Fruit fly (Drosophila melanogaster) whole organism, embryonic: Measurements from ENCODE around the gene CG34453.

Experiments
- Abd-B ChIP-seq: fragments of 200-800 bp; sonication (Bioruptor generic); optimal IDR thresholded peaks from 2 replicates; lab custom pipeline; 2018; ENCODE audit warnings: missing biosample characterization, mild to moderate bottlenecking, missing genetic modification characterization, moderate library complexity
- Adf1 ChIP-seq: fragments of 200-800 bp; sonication (Bioruptor generic); IDR thresholded peaks from 2 replicates; pipeline ENCODE4 v1.3.6; 2022; ENCODE audit warnings: missing biosample characterization, missing genetic modification characterization
- Atf-2 ChIP-seq: fragments of 200-800 bp; sonication (Bioruptor generic); optimal IDR thresholded peaks from 2 replicates; lab custom pipeline; 2016; ENCODE audit warnings: missing biosample characterization, missing genetic modification characterization
- B-H1 ChIP-seq: fragments of 200-800 bp; sonication (Bioruptor generic); IDR thresholded peaks from 3 replicates; pipeline ENCODE4 v1.3.6; 2022; ENCODE audit warnings: missing biosample characterization, missing genetic modification characterization
- CG10147 ChIP-seq: fragments of 200-800 bp; sonication (Bioruptor generic); optimal IDR thresholded peaks from 2 replicates; lab custom pipeline; 2019; ENCODE audit warnings: missing biosample characterization, mild to moderate bottlenecking, missing genetic modification characterization, moderate library complexity
- CG10321 ChIP-seq: fragments of 200-800 bp; sonication (Bioruptor generic); IDR thresholded peaks from 2 replicates; pipeline ENCODE4 v1.3.6; 2022; ENCODE audit warnings: missing biosample characterization, missing genetic modification characterization
- CG10959 ChIP-seq: fragments of 200-800 bp; sonication (Bioruptor generic); IDR thresholded peaks from 2 replicates; pipeline ENCODE4 v1.3.6; 2022; ENCODE audit warnings: missing biosample characterization, missing genetic modification characterization
- CG11093 ChIP-seq: fragments of 200-800 bp; sonication (Bioruptor generic); IDR thresholded peaks from 3 replicates; pipeline ENCODE4 v1.3.6; 2022; ENCODE audit warnings: missing biosample characterization, missing genetic modification characterization
- CG11247 ChIP-seq: fragments of 200-800 bp; sonication (Bioruptor generic); IDR thresholded peaks from 2 replicates; pipeline ENCODE4 v1.3.6; 2022; ENCODE audit warnings: missing biosample characterization, missing genetic modification characterization
- CG1529 ChIP-seq: fragments of 200-800 bp; sonication (Bioruptor generic); optimal IDR thresholded peaks from 3 replicates; lab custom pipeline; 2018; ENCODE audit warnings: missing biosample characterization, missing genetic modification characterization
- CG17328 ChIP-seq: fragments of 200-800 bp; sonication (Bioruptor generic); IDR thresholded peaks from 2 replicates; pipeline ENCODE4 v1.3.6; 2022; ENCODE audit warnings: missing biosample characterization, missing genetic modification characterization
- CG17359 ChIP-seq: fragments of 200-800 bp; sonication (Bioruptor generic); optimal IDR thresholded peaks from 3 replicates; lab custom pipeline; 2018; ENCODE audit warnings: missing biosample characterization, mild to moderate bottlenecking, missing genetic modification characterization, moderate library complexity
- CG17912 ChIP-seq: fragments of 200-800 bp; sonication (Bioruptor generic); optimal IDR thresholded peaks from 2 replicates; lab custom pipeline; 2018; ENCODE audit warnings: missing biosample characterization, mild to moderate bottlenecking, missing genetic modification characterization
- CG31224 ChIP-seq: fragments of 200-800 bp; sonication (Bioruptor generic); IDR thresholded peaks from 2 replicates; pipeline ENCODE4 v1.3.6; 2022; ENCODE audit warnings: missing biosample characterization, missing genetic modification characterization
- CG33213 ChIP-seq: fragments of 200-800 bp; sonication (Bioruptor generic); optimal IDR thresholded peaks from 3 replicates; lab custom pipeline; 2016; ENCODE audit warnings: missing biosample characterization, missing genetic modification characterization
- CG34376 ChIP-seq: fragments of 200-800 bp; sonication (Bioruptor generic); optimal IDR thresholded peaks from 2 replicates; lab custom pipeline; 2018; ENCODE audit warnings: missing biosample characterization, mild to moderate bottlenecking, missing genetic modification characterization
- CG42726 ChIP-seq: fragments of 200-800 bp; sonication (Bioruptor generic); IDR thresholded peaks from 2 replicates; pipeline ENCODE4 v1.3.6; 2022; ENCODE audit warnings: missing biosample characterization, missing genetic modification characterization; ENCODE audit not compliant: partially characterized antibody
- CG4282 ChIP-seq: fragments of 200-800 bp; sonication (Bioruptor generic); optimal IDR thresholded peaks from 2 replicates; lab custom pipeline; 2016; ENCODE audit warnings: missing biosample characterization, missing genetic modification characterization
- CG4424 ChIP-seq: fragments of 200-800 bp; sonication (Bioruptor generic); optimal IDR thresholded peaks from 3 replicates; lab custom pipeline; 2016; ENCODE audit warnings: missing biosample characterization, missing genetic modification characterization
- CG6654 ChIP-seq: fragments of 200-800 bp; sonication (Bioruptor generic); optimal IDR thresholded peaks from 2 replicates; lab custom pipeline; 2017; ENCODE audit warnings: missing biosample characterization, mild to moderate bottlenecking, missing genetic modification characterization
- CG7556 ChIP-seq: fragments of 200-800 bp; sonication (Bioruptor generic); optimal IDR thresholded peaks from 2 replicates; lab custom pipeline; 2017; ENCODE audit warnings: missing biosample characterization, mild to moderate bottlenecking, missing genetic modification characterization
- CG7928 ChIP-seq: fragments of 200-800 bp; sonication (Bioruptor generic); optimal IDR thresholded peaks from 2 replicates; lab custom pipeline; 2017; ENCODE audit warnings: missing biosample characterization, mild to moderate bottlenecking, missing genetic modification characterization
- CG8478 ChIP-seq: fragments of >200 bp; optimal IDR thresholded peaks from 2 replicates; lab custom pipeline; 2018
- Chrac-16 ChIP-seq: fragments of 200-800 bp; sonication (Bioruptor generic); optimal IDR thresholded peaks from 3 replicates; lab custom pipeline; 2016; ENCODE audit warnings: missing biosample characterization, missing genetic modification characterization
- D ChIP-seq, 2 experiments: fragments of 200-800 bp in 1 of 2; fragments of >200 bp in 1 of 2; sonication (Bioruptor generic) in 1 of 2; optimal IDR thresholded peaks; 2 replicates in 1 of 2; 3 replicates in 1 of 2; lab custom pipeline; 2017; ENCODE audit warnings: mild to moderate bottlenecking in 1 of 2, missing biosample characterization in 1 of 2, missing genetic modification characterization in 1 of 2, missing genetic modification reagents in 1 of 2
- E2f2 ChIP-seq: fragments of 200-800 bp; sonication (Bioruptor generic); IDR thresholded peaks from 2 replicates; pipeline ENCODE4 v1.3.6; 2022; ENCODE audit warnings: missing biosample characterization, missing genetic modification characterization
- ERR ChIP-seq: fragments of 200-800 bp; sonication (Bioruptor generic); optimal IDR thresholded peaks from 2 replicates; lab custom pipeline; 2016; ENCODE audit warnings: missing biosample characterization, missing genetic modification characterization
- Hey ChIP-seq: fragments of 200-800 bp; sonication (Bioruptor generic); optimal IDR thresholded peaks from 3 replicates; lab custom pipeline; 2018; ENCODE audit warnings: missing biosample characterization, mild to moderate bottlenecking, missing genetic modification characterization
- Sox102F ChIP-seq: fragments of 200-800 bp; sonication (Bioruptor generic); optimal IDR thresholded peaks from 2 replicates; lab custom pipeline; 2018; ENCODE audit warnings: missing biosample characterization, mild to moderate bottlenecking, missing genetic modification characterization, moderate library complexity
- Taf1 ChIP-seq: fragments of 200-800 bp; sonication (Bioruptor generic); IDR thresholded peaks from 2 replicates; pipeline ENCODE4 v1.3.6; 2022; ENCODE audit warnings: missing biosample characterization, missing genetic modification characterization
- chm ChIP-seq: fragments of 200-800 bp; sonication (Bioruptor generic); IDR thresholded peaks from 2 replicates; pipeline ENCODE4 v1.3.6; 2022; ENCODE audit warnings: missing biosample characterization, missing genetic modification characterization
- crol ChIP-seq: fragments of 200-800 bp; sonication (Bioruptor generic); IDR thresholded peaks from 2 replicates; pipeline ENCODE4 v1.3.6; 2022; ENCODE audit warnings: missing biosample characterization, missing genetic modification characterization
- en ChIP-seq: fragments of 200-800 bp; sonication (Bioruptor generic); optimal IDR thresholded peaks from 2 replicates; lab custom pipeline; 2016; ENCODE audit warnings: missing biosample characterization, missing genetic modification characterization
- grn ChIP-seq: fragments of 200-800 bp; sonication (Bioruptor generic); optimal IDR thresholded peaks from 3 replicates; lab custom pipeline; 2017; ENCODE audit warnings: missing biosample characterization, missing genetic modification characterization
- gsb ChIP-seq: fragments of 200-800 bp; sonication (Bioruptor generic); IDR thresholded peaks from 2 replicates; pipeline ENCODE4 v1.3.6; 2022; ENCODE audit warnings: missing biosample characterization, missing genetic modification characterization
- her ChIP-seq: fragments of 200-800 bp; sonication (Bioruptor generic); optimal IDR thresholded peaks from 2 replicates; lab custom pipeline; 2016; ENCODE audit warnings: missing biosample characterization, missing genetic modification characterization
- kni ChIP-seq: fragments of 200-800 bp; sonication (Bioruptor generic); optimal IDR thresholded peaks from 3 replicates; lab custom pipeline; 2017; ENCODE audit warnings: mild to moderate bottlenecking, missing biosample characterization, missing genetic modification reagents, missing genetic modification characterization
- maf-S ChIP-seq: fragments of 200-800 bp; sonication (Bioruptor generic); optimal IDR thresholded peaks from 2 replicates; lab custom pipeline; 2016; ENCODE audit warnings: missing biosample characterization, missing genetic modification characterization
- p53 ChIP-seq: fragments of 200-800 bp; sonication (Bioruptor generic); optimal IDR thresholded peaks from 2 replicates; lab custom pipeline; 2016; ENCODE audit warnings: missing biosample characterization, missing genetic modification characterization
- pb ChIP-seq: fragments of 200-800 bp; sonication (Bioruptor generic); optimal IDR thresholded peaks from 3 replicates; lab custom pipeline; 2016; ENCODE audit warnings: missing biosample characterization, missing genetic modification characterization
- pfk ChIP-seq: fragments of 200-800 bp; sonication (Bioruptor generic); optimal IDR thresholded peaks from 2 replicates; lab custom pipeline; 2018; ENCODE audit warnings: missing biosample characterization, mild to moderate bottlenecking, missing genetic modification characterization, moderate library complexity
- phol ChIP-seq: fragments of 200-800 bp; sonication (Bioruptor generic); optimal IDR thresholded peaks from 3 replicates; lab custom pipeline; 2018; ENCODE audit warnings: missing biosample characterization, mild to moderate bottlenecking, missing genetic modification characterization, moderate library complexity
- row ChIP-seq: fragments of 200-800 bp; sonication (Bioruptor generic); IDR thresholded peaks from 3 replicates; pipeline ENCODE4 v1.3.6; 2022; ENCODE audit warnings: missing biosample characterization, missing genetic modification characterization
- sens-2 ChIP-seq: fragments of 200-800 bp; sonication (Bioruptor generic); IDR thresholded peaks from 2 replicates; pipeline ENCODE4 v1.3.6; 2022; ENCODE audit warnings: missing biosample characterization, missing genetic modification characterization
- sob ChIP-seq: fragments of 200-800 bp; sonication (Bioruptor generic); IDR thresholded peaks from 2 replicates; pipeline ENCODE4 v1.3.6; 2022; ENCODE audit warnings: missing biosample characterization, missing genetic modification characterization
- tll ChIP-seq, 2 experiments: fragments of 200-800 bp in 1 of 2; fragments of >200 bp in 1 of 2; sonication (Bioruptor generic) in 1 of 2; optimal IDR thresholded peaks; 2 replicates each; lab custom pipeline; 2017 to 2019; ENCODE audit warnings: missing biosample characterization in 2 of 2, missing genetic modification characterization in 2 of 2, mild to moderate bottlenecking in 1 of 2, moderate library complexity in 1 of 2
- ttk ChIP-seq: fragments of 200-800 bp; sonication (Bioruptor generic); IDR thresholded peaks from 2 replicates; pipeline ENCODE4 v2.1.2; 2022; ENCODE audit warnings: missing biosample characterization, missing genetic modification characterization
- vvl ChIP-seq: fragments of 200-800 bp; sonication (Bioruptor generic); IDR thresholded peaks from 2 replicates; pipeline ENCODE4 v1.3.6; 2022; ENCODE audit warnings: missing biosample characterization, missing genetic modification characterization
- wek ChIP-seq: fragments of 200-800 bp; sonication (Bioruptor generic); optimal IDR thresholded peaks from 3 replicates; lab custom pipeline; 2018; ENCODE audit warnings: missing biosample characterization, mild to moderate bottlenecking, missing genetic modification characterization, moderate library complexity
- yki ChIP-seq: fragments of >200 bp; optimal IDR thresholded peaks from 3 replicates; lab custom pipeline; 2018
- zen2 ChIP-seq: fragments of 200-800 bp; sonication (Bioruptor generic); IDR thresholded peaks from 3 replicates; pipeline ENCODE4 v1.3.6; 2022; ENCODE audit warnings: missing biosample characterization, missing genetic modification characterization; ENCODE audit not compliant: partially characterized antibody

Gene CG34453

dm6 chr3L:205723-206284 is 27.3 kb downstream of the CG34453 start, which contains the start of the genes Gk1 and CG13876 (continued):
- TF ChIP-seq ttk (GFP tag; lab: Robert Waterston, UW) = peak; percentile 93
- no peak for TF ChIP-seq CG8478 (lab: Kevin White, UChicago)
- peak; percentile 90 for TF ChIP-seq Chrac-16 (GFP tag; lab: Kevin White, UChicago)
- TF ChIP-seq sens-2 (GFP tag; lab: Robert Waterston, UW) = peak; percentile 84
- no peak for TF ChIP-seq Hey
- TF ChIP-seq Sox102F (GFP tag; lab: Kevin White, UChicago) = peak; percentile 97
- peak; percentile 95 for TF ChIP-seq sob (GFP tag; lab: Robert Waterston, UW)
- peak; percentile 96 for TF ChIP-seq phol (tag; lab: Kevin White, UChicago)
- peak; percentile 81 for TF ChIP-seq CG10959 (GFP tag; lab: Robert Waterston, UW)
- TF ChIP-seq CG34376 (GFP tag; lab: Kevin White, UChicago) = peak; percentile 98
- TF ChIP-seq zen2 (GFP tag; lab: Robert Waterston, UW) = no peak
- peak; percentile 65 for TF ChIP-seq CG10321 (GFP tag; lab: Robert Waterston, UW)
- TF ChIP-seq B-H1 = peak; percentile 87
- peak in 1 of 2 experiments; percentile 62 for TF ChIP-seq tll (GFP tag; optimal IDR thresholded peaks at IDR 0.05; lab: Kevin White, UChicago)
- peak; percentile 98 for TF ChIP-seq vvl (GFP tag; lab: Robert Waterston, UW)
- peak; percentile 83 for TF ChIP-seq Adf1 (GFP tag; lab: Robert Waterston, UW)
- TF ChIP-seq yki (lab: Kevin White, UChicago) = no peak
- TF ChIP-seq Atf-2 (GFP tag; lab: Kevin White, UChicago) = peak; percentile 27
- peak; percentile 51 for TF ChIP-seq wek (GFP tag; lab: Kevin White, UChicago)
- TF ChIP-seq CG11247 (GFP tag; lab: Robert Waterston, UW) = peak; percentile 91
- TF ChIP-seq CG42726 (GFP tag; lab: Robert Waterston, UW) = no peak
- TF ChIP-seq CG4424 (GFP tag; lab: Kevin White, UChicago) = peak; percentile 91
- peak; percentile 95 for TF ChIP-seq CG7556
- no peak for TF ChIP-seq pb
- TF ChIP-seq kni = peak; percentile 89
- peak; percentile 63 for TF ChIP-seq crol (GFP tag; lab: Robert Waterston, UW)
- TF ChIP-seq CG10147 = peak; percentile 97
- peak; percentile 47 for TF ChIP-seq her (GFP tag; lab: Kevin White, UChicago)
- peak; percentile 75 for TF ChIP-seq CG7928 (GFP tag; lab: Kevin White, UChicago)
- peak; percentile 86 for TF ChIP-seq Taf1 (GFP tag; lab: Robert Waterston, UW)
- peak; percentile 87 for TF ChIP-seq Abd-B (GFP tag; lab: Kevin White, UChicago)
- TF ChIP-seq D (optimal IDR thresholded peaks at IDR 0.05; lab: Kevin White, UChicago) = no peak
- peak; percentile 84 for TF ChIP-seq D (GFP tag; optimal IDR thresholded peaks at IDR 0.05; lab: Kevin White, UChicago)
- TF ChIP-seq gsb (GFP tag; lab: Robert Waterston, UW) = peak; percentile 84
- TF ChIP-seq CG17912 (GFP tag; lab: Kevin White, UChicago) = peak; percentile 86
- TF ChIP-seq E2f2 = peak; percentile 77
- no peak for TF ChIP-seq CG4282 (GFP tag; lab: Kevin White, UChicago)
- no peak for TF ChIP-seq ERR
- peak; percentile 66 for TF ChIP-seq CG6654 (GFP tag; lab: Kevin White, UChicago)
- TF ChIP-seq row (GFP tag; lab: Robert Waterston, UW) = peak; percentile 96
- no peak for TF ChIP-seq en
- peak; percentile 66 for TF ChIP-seq pfk (GFP tag; lab: Kevin White, UChicago)
- peak; percentile 96 for TF ChIP-seq chm (GFP tag; lab: Robert Waterston, UW)
- peak; percentile 88 for TF ChIP-seq CG31224 (GFP tag; lab: Robert Waterston, UW)
- TF ChIP-seq maf-S (GFP tag; lab: Kevin White, UChicago) = peak; percentile 28
- peak; percentile 96 for TF ChIP-seq CG17328 (GFP tag; lab: Robert Waterston, UW)
- TF ChIP-seq p53 (GFP tag; lab: Kevin White, UChicago) = no peak
- peak; percentile 76 for TF ChIP-seq CG11093
- TF ChIP-seq CG1529 (GFP tag; lab: Kevin White, UChicago) = no peak
- TF ChIP-seq CG17359 (tag; lab: Kevin White, UChicago) = peak; percentile 96
- peak; percentile 78 for TF ChIP-seq grn
- TF ChIP-seq CG33213 = peak; percentile 9
